Fruit fly (Drosophila melanogaster) whole organism, embryonic: ENCODE results near the gene CG43954.
A peak's percentile ranks its signal among the peaks of the same experiment; 100 is the strongest.

ENCODE experiments used
- ATbp ChIP-seq: fragments of 200-800 bp; sonication (Bioruptor generic); optimal IDR thresholded peaks from 2 replicates; lab custom pipeline; 2017; ENCODE audit warnings: missing biosample characterization, mild to moderate bottlenecking, missing genetic modification characterization, missing genetic modification reagents
- B-H2 ChIP-seq: fragments of 200-800 bp; sonication (Bioruptor generic); optimal IDR thresholded peaks from 2 replicates; lab custom pipeline; 2018; ENCODE audit warnings: missing biosample characterization, mild to moderate bottlenecking, missing genetic modification characterization
- Bdp1 ChIP-seq: fragments of 200-800 bp; sonication (Bioruptor generic); optimal IDR thresholded peaks from 3 replicates; lab custom pipeline; 2016; ENCODE audit warnings: missing biosample characterization, missing genetic modification characterization
- CG10366 ChIP-seq: fragments of 200-800 bp; sonication (Bioruptor generic); IDR thresholded peaks from 2 replicates; pipeline ENCODE4 v1.3.6; 2022; ENCODE audit warnings: missing biosample characterization, missing genetic modification characterization
- CG10959 ChIP-seq: fragments of 200-800 bp; sonication (Bioruptor generic); IDR thresholded peaks from 2 replicates; pipeline ENCODE4 v1.3.6; 2022; ENCODE audit warnings: missing biosample characterization, missing genetic modification characterization
- CG11504 ChIP-seq: fragments of 200-800 bp; sonication (Bioruptor generic); optimal IDR thresholded peaks from 3 replicates; lab custom pipeline; 2019; ENCODE audit warnings: missing biosample characterization, mild to moderate bottlenecking, missing genetic modification characterization, moderate library complexity
- CG12236 ChIP-seq: fragments of 200-800 bp; sonication (Bioruptor generic); optimal IDR thresholded peaks from 2 replicates; lab custom pipeline; 2016; ENCODE audit warnings: missing biosample characterization, missing genetic modification characterization
- CG14860 ChIP-seq: fragments of 200-800 bp; sonication (Bioruptor generic); IDR thresholded peaks from 3 replicates; pipeline ENCODE4 v1.3.6; 2022; ENCODE audit warnings: missing biosample characterization, missing genetic modification characterization; ENCODE audit not compliant: partially characterized antibody
- CG15601 ChIP-seq: fragments of 200-800 bp; sonication (Bioruptor generic); optimal IDR thresholded peaks from 3 replicates; lab custom pipeline; 2019; ENCODE audit warnings: missing biosample characterization, mild to moderate bottlenecking, missing genetic modification characterization, moderate library complexity
- CG15696 ChIP-seq: fragments of 200-800 bp; sonication (Bioruptor generic); optimal IDR thresholded peaks from 2 replicates; lab custom pipeline; 2019; ENCODE audit warnings: missing biosample characterization, mild to moderate bottlenecking, missing genetic modification characterization, moderate library complexity
- CG1603 ChIP-seq: fragments of 200-800 bp; sonication (Bioruptor generic); optimal IDR thresholded peaks from 2 replicates; lab custom pipeline; 2019; ENCODE audit warnings: missing biosample characterization, mild to moderate bottlenecking, missing genetic modification characterization, moderate library complexity
- CG16815 ChIP-seq: fragments of 200-800 bp; sonication (Bioruptor generic); optimal IDR thresholded peaks from 3 replicates; lab custom pipeline; 2017; ENCODE audit warnings: missing biosample characterization, mild to moderate bottlenecking, missing genetic modification characterization
- CG17802 ChIP-seq: fragments of 200-800 bp; sonication (Bioruptor generic); optimal IDR thresholded peaks from 2 replicates; lab custom pipeline; 2018; ENCODE audit warnings: missing biosample characterization, mild to moderate bottlenecking, missing genetic modification characterization, moderate library complexity
- CG1792 ChIP-seq: fragments of 200-800 bp; sonication (Bioruptor generic); optimal IDR thresholded peaks from 2 replicates; lab custom pipeline; 2016; ENCODE audit warnings: missing biosample characterization, missing genetic modification characterization
- CG2678 ChIP-seq: fragments of 200-800 bp; sonication (Bioruptor generic); optimal IDR thresholded peaks from 3 replicates; lab custom pipeline; 2019; ENCODE audit warnings: missing biosample characterization, mild to moderate bottlenecking, missing genetic modification characterization, moderate library complexity
- CG33557 ChIP-seq: fragments of 200-800 bp; sonication (Bioruptor generic); optimal IDR thresholded peaks from 2 replicates; lab custom pipeline; 2019; ENCODE audit warnings: missing biosample characterization, mild to moderate bottlenecking, missing genetic modification characterization, moderate library complexity
- CG4854 ChIP-seq: fragments of 200-800 bp; sonication (Bioruptor generic); optimal IDR thresholded peaks from 2 replicates; lab custom pipeline; 2016; ENCODE audit warnings: missing biosample characterization, missing genetic modification characterization, inconsistent platforms
- CG5245 ChIP-seq: fragments of 200-800 bp; sonication (Bioruptor generic); optimal IDR thresholded peaks from 3 replicates; lab custom pipeline; 2016; ENCODE audit warnings: missing biosample characterization, missing genetic modification characterization
- CG6175 ChIP-seq: fragments of 200-800 bp; sonication (Bioruptor generic); IDR thresholded peaks from 3 replicates; pipeline ENCODE4 v1.3.6; 2022; ENCODE audit warnings: missing biosample characterization, missing genetic modification characterization
- CG6854 ChIP-seq: fragments of 200-800 bp; sonication (Bioruptor generic); optimal IDR thresholded peaks from 3 replicates; lab custom pipeline; 2017; ENCODE audit warnings: missing biosample characterization, mild to moderate bottlenecking, missing genetic modification characterization
- CG9609 ChIP-seq: fragments of 200-800 bp; sonication (Bioruptor generic); optimal IDR thresholded peaks from 3 replicates; lab custom pipeline; 2016; ENCODE audit warnings: missing biosample characterization, missing genetic modification characterization
- Eip74EF ChIP-seq, 2 experiments: fragments of 200-800 bp in 1 of 2; fragments of >200 bp in 1 of 2; sonication (Bioruptor generic) in 1 of 2; optimal IDR thresholded peaks; 2 replicates each; lab custom pipeline; 2017 to 2019; ENCODE audit warnings: missing biosample characterization in 2 of 2, missing genetic modification characterization in 2 of 2, mild to moderate bottlenecking in 1 of 2, moderate library complexity in 1 of 2
- HHEX ChIP-seq: fragments of 200-800 bp; sonication (Bioruptor generic); optimal IDR thresholded peaks from 3 replicates; lab custom pipeline; 2017; ENCODE audit warnings: missing biosample characterization, mild to moderate bottlenecking, missing genetic modification characterization, missing genetic modification reagents
- HLH54F ChIP-seq: fragments of 200-800 bp; sonication (Bioruptor generic); optimal IDR thresholded peaks from 3 replicates; lab custom pipeline; 2016; ENCODE audit warnings: missing biosample characterization, missing genetic modification characterization
- Meics ChIP-seq: fragments of 200-800 bp; sonication (Bioruptor generic); optimal IDR thresholded peaks from 2 replicates; lab custom pipeline; 2017; ENCODE audit warnings: missing biosample characterization, mild to moderate bottlenecking, missing genetic modification characterization
- Nf-YC ChIP-seq: fragments of 200-800 bp; optimal IDR thresholded peaks from 3 replicates; lab custom pipeline; 2019; ENCODE audit warnings: missing biosample characterization, mild to moderate bottlenecking, missing genetic modification characterization, moderate library complexity
- ato ChIP-seq: fragments of 200-800 bp; sonication (Bioruptor generic); IDR thresholded peaks from 2 replicates; pipeline ENCODE4 v1.3.6; 2022; ENCODE audit warnings: missing biosample characterization, missing genetic modification characterization; ENCODE audit not compliant: partially characterized antibody
- bigmax ChIP-seq: fragments of 200-800 bp; sonication (Bioruptor generic); optimal IDR thresholded peaks from 2 replicates; lab custom pipeline; 2018; ENCODE audit warnings: missing biosample characterization, mild to moderate bottlenecking, missing genetic modification characterization
- bowl ChIP-seq: fragments of 200-800 bp; sonication (Bioruptor generic); IDR thresholded peaks from 2 replicates; pipeline ENCODE4 v1.3.6; 2022; ENCODE audit warnings: missing biosample characterization, missing genetic modification characterization
- cg ChIP-seq: fragments of 200-800 bp; sonication (Bioruptor generic); optimal IDR thresholded peaks from 3 replicates; lab custom pipeline; 2019; ENCODE audit warnings: missing biosample characterization, mild to moderate bottlenecking, missing genetic modification characterization, moderate library complexity
- chif ChIP-seq, 2 experiments: fragments of 200-800 bp; sonication (Bioruptor generic); optimal IDR thresholded peaks; 3 replicates each; lab custom pipeline; 2016; ENCODE audit warnings: missing biosample characterization in 2 of 2, missing genetic modification characterization in 2 of 2
- da ChIP-seq: fragments of 200-800 bp; sonication (Bioruptor generic); optimal IDR thresholded peaks from 2 replicates; lab custom pipeline; 2016; ENCODE audit warnings: missing biosample characterization, missing genetic modification characterization
- esg ChIP-seq: fragments of 200-800 bp; sonication (Bioruptor generic); conservative IDR thresholded peaks from 2 replicates; pipeline ENCODE4 v1.3.6; 2022; ENCODE audit warnings: missing biosample characterization, missing genetic modification characterization
- fd64A ChIP-seq: fragments of 200-800 bp; sonication (Bioruptor generic); optimal IDR thresholded peaks from 3 replicates; lab custom pipeline; 2018; ENCODE audit warnings: missing biosample characterization, mild to moderate bottlenecking, missing genetic modification characterization
- fru ChIP-seq: fragments of >200 bp; optimal IDR thresholded peaks from 2 replicates; lab custom pipeline; 2017
- gfzf ChIP-seq: fragments of 200-800 bp; sonication (Bioruptor generic); optimal IDR thresholded peaks from 2 replicates; lab custom pipeline; 2016; ENCODE audit warnings: missing biosample characterization, mild to moderate bottlenecking, missing genetic modification characterization, moderate library complexity
- grau ChIP-seq: fragments of 200-800 bp; optimal IDR thresholded peaks from 3 replicates; lab custom pipeline; 2019; ENCODE audit warnings: missing biosample characterization, mild to moderate bottlenecking, missing genetic modification characterization, moderate library complexity
- jing ChIP-seq: fragments of 200-800 bp; sonication (Bioruptor generic); optimal IDR thresholded peaks from 2 replicates; lab custom pipeline; 2018; ENCODE audit warnings: missing biosample characterization, mild to moderate bottlenecking, missing genetic modification characterization
- kah ChIP-seq: fragments of 200-800 bp; sonication (Bioruptor generic); optimal IDR thresholded peaks from 2 replicates; lab custom pipeline; 2018; ENCODE audit warnings: missing biosample characterization, mild to moderate bottlenecking, missing genetic modification characterization
- lmd ChIP-seq: fragments of 200-800 bp; sonication (Bioruptor generic); IDR thresholded peaks from 2 replicates; pipeline ENCODE4 v1.3.6; 2022; ENCODE audit warnings: missing biosample characterization, missing genetic modification characterization
- mirr ChIP-seq: fragments of 200-800 bp; sonication (Bioruptor generic); optimal IDR thresholded peaks from 3 replicates; lab custom pipeline; 2018; ENCODE audit warnings: missing biosample characterization, mild to moderate bottlenecking, missing genetic modification characterization
- nau ChIP-seq: fragments of 200-800 bp; sonication (Bioruptor generic); optimal IDR thresholded peaks from 3 replicates; lab custom pipeline; 2017; ENCODE audit warnings: missing biosample characterization, mild to moderate bottlenecking, missing genetic modification characterization, missing genetic modification reagents
- org-1 ChIP-seq: fragments of 200-800 bp; sonication (Bioruptor generic); optimal IDR thresholded peaks from 2 replicates; lab custom pipeline; 2017; ENCODE audit warnings: missing biosample characterization, missing genetic modification characterization
- pho ChIP-seq: fragments of 200-800 bp; sonication (Bioruptor generic); optimal IDR thresholded peaks from 2 replicates; lab custom pipeline; 2016; ENCODE audit warnings: missing biosample characterization, missing genetic modification characterization
- pum ChIP-seq: fragments of 200-800 bp; sonication (Bioruptor generic); optimal IDR thresholded peaks from 2 replicates; lab custom pipeline; 2016; ENCODE audit warnings: missing biosample characterization, missing genetic modification characterization
- shn ChIP-seq: fragments of 200-800 bp; sonication (Bioruptor generic); optimal IDR thresholded peaks from 3 replicates; lab custom pipeline; 2016; ENCODE audit warnings: missing biosample characterization, missing genetic modification characterization
- sim ChIP-seq: fragments of 200-800 bp; sonication (Bioruptor generic); IDR thresholded peaks from 2 replicates; pipeline ENCODE4 v1.3.6; 2022; ENCODE audit warnings: missing biosample characterization, missing genetic modification characterization
- slou ChIP-seq: fragments of 200-800 bp; sonication (Bioruptor generic); optimal IDR thresholded peaks from 3 replicates; lab custom pipeline; 2016; ENCODE audit warnings: missing biosample characterization, missing genetic modification characterization
- sna ChIP-seq: fragments of 200-800 bp; sonication (Bioruptor generic); IDR thresholded peaks from 2 replicates; pipeline ENCODE4 v1.3.6; 2022; ENCODE audit warnings: missing biosample characterization, missing genetic modification characterization; ENCODE audit not compliant: partially characterized antibody
- wdn ChIP-seq: fragments of 200-800 bp; sonication (Bioruptor generic); IDR thresholded peaks from 2 replicates; pipeline ENCODE4 v1.3.6; 2022; ENCODE audit warnings: missing biosample characterization, missing genetic modification characterization

Gene CG43954

dm6 chr3L:16647578-16648113, 63.8 kb downstream of the CG43954 start, which contains the start of gene Abl (continued):
- TF ChIP-seq ATbp (GFP tag; lab: Kevin White, UChicago), result no peak
- peak; percentile 49 for TF ChIP-seq da (GFP tag; lab: Kevin White, UChicago)
- no peak for TF ChIP-seq jing (GFP tag; lab: Kevin White, UChicago)
- TF ChIP-seq fd64A (GFP tag; lab: Kevin White, UChicago), result peak; percentile 36
- TF ChIP-seq CG15696 (tag; lab: Kevin White, UChicago), result no peak
- TF ChIP-seq shn (GFP tag; lab: Kevin White, UChicago), result peak; percentile 68
- no peak for TF ChIP-seq kah (GFP tag; lab: Kevin White, UChicago)
- peak; percentile 55 for TF ChIP-seq CG4854 (GFP tag; lab: Kevin White, UChicago)
- peak in 1 of 2 experiments; percentile 32 for TF ChIP-seq Eip74EF (GFP tag; optimal IDR thresholded peaks at IDR 0.05; lab: Kevin White, UChicago)
- TF ChIP-seq HLH54F (GFP tag; lab: Kevin White, UChicago), result peak; percentile 85
- TF ChIP-seq CG17802 (tag; lab: Kevin White, UChicago), result no peak
- peak; percentile 40 for TF ChIP-seq Meics
- peak; percentile 61 for TF ChIP-seq ato
- TF ChIP-seq Nf-YC, result peak; percentile 61
- TF ChIP-seq CG10366 (GFP tag; lab: Robert Waterston, UW), result peak; percentile 53
- peak; percentile 5 for TF ChIP-seq CG5245 (GFP tag; lab: Kevin White, UChicago)
- peak; percentile 72; the same call in 1 of the 2 replicates for TF ChIP-seq sna (GFP tag; lab: Robert Waterston, UW)
- TF ChIP-seq bowl, result no peak; the same call in 1 of the 2 replicates
- no peak for TF ChIP-seq fru
- peak; percentile 62 for TF ChIP-seq pum (GFP tag; lab: Kevin White, UChicago)
- TF ChIP-seq mirr (GFP tag; lab: Kevin White, UChicago), result peak; percentile 59
- TF ChIP-seq B-H2 (GFP tag; lab: Kevin White, UChicago), result peak; percentile 87
- TF ChIP-seq nau (GFP tag; lab: Kevin White, UChicago), result no peak
- TF ChIP-seq CG1603, result peak; percentile 94
- TF ChIP-seq CG11504, result peak; percentile 63
- TF ChIP-seq CG15601 (tag; lab: Kevin White, UChicago), result peak; percentile 80
- peak; percentile 54 for TF ChIP-seq Bdp1 (GFP tag; lab: Kevin White, UChicago)
- TF ChIP-seq esg (GFP tag; lab: Robert Waterston, UW), result no peak
- TF ChIP-seq CG12236, result no peak
- no peak for TF ChIP-seq CG33557 (GFP tag; lab: Kevin White, UChicago)
- TF ChIP-seq CG14860 (GFP tag; lab: Robert Waterston, UW), result peak; percentile 42; the same call in 1 of the 3 replicates
- peak; percentile 52 for TF ChIP-seq bigmax (GFP tag; lab: Kevin White, UChicago)
- peak; percentile 64 for TF ChIP-seq CG1792
- TF ChIP-seq wdn (GFP tag; lab: Robert Waterston, UW), result 0 out of 2 replicates have a peak, but pooled peaks have one; percentile 23
- TF ChIP-seq HHEX, result no peak
- TF ChIP-seq CG16815 (GFP tag; lab: Kevin White, UChicago), result peak; percentile 22
- TF ChIP-seq sim (GFP tag; lab: Robert Waterston, UW), result no peak
- TF ChIP-seq CG2678 (tag; lab: Kevin White, UChicago), result peak; percentile 47
- peak; percentile 29 for TF ChIP-seq slou (GFP tag; lab: Kevin White, UChicago)
- TF ChIP-seq org-1 (GFP tag; lab: Kevin White, UChicago), result peak; percentile 13
- TF ChIP-seq CG9609 (GFP tag; lab: Kevin White, UChicago), result peak; percentile 67
- TF ChIP-seq pho (GFP tag; lab: Kevin White, UChicago), result peak; percentile 84
- TF ChIP-seq cg (GFP tag; lab: Kevin White, UChicago), result peak; percentile 74
- TF ChIP-seq chif (GFP tag; optimal IDR thresholded peaks at IDR 0.05; lab: Kevin White, UChicago), result peak; percentile 73 to 75
- no peak for TF ChIP-seq CG6854 (GFP tag; lab: Kevin White, UChicago)
- peak; percentile 52; the same call in 1 of the 2 replicates for TF ChIP-seq lmd
- no peak for TF ChIP-seq CG6175 (GFP tag; lab: Robert Waterston, UW)
- peak; percentile 99 for TF ChIP-seq gfzf (GFP tag; lab: Kevin White, UChicago)
- no peak for TF ChIP-seq CG10959 (GFP tag; lab: Robert Waterston, UW)
- peak; percentile 56 for TF ChIP-seq grau (tag; lab: Kevin White, UChicago)
